Fruit fly (Drosophila melanogaster): Measurements from ENCODE around the gene slou.

Gene slou

dm6 chr3R:21598605-21599004 is 41.6 kb upstream of the slou start (continued):
- TF ChIP-seq pzg (GFP tag; optimal IDR thresholded peaks at IDR 0.05) (no peak), yki (optimal IDR thresholded peaks at IDR 0.05) (peak; percentile 4), Stat92E (GFP tag; optimal IDR thresholded peaks at IDR 0.05) (no peak), zfh1 (GFP tag; IDR thresholded peaks at IDR 0.05) (no peak)

dm6 chr3R:21597877-21598276 is 40.9 kb upstream of the slou start:
- TF ChIP-seq crol (GFP tag; IDR thresholded peaks at IDR 0.05) (0 out of 2 replicates have a peak, but pooled peaks have one; percentile 20), tna (GFP tag; IDR thresholded peaks at IDR 0.05; ENCODE audit: partially characterized antibody) (no peak), CG7556 (GFP tag; optimal IDR thresholded peaks at IDR 0.05) (peak; percentile 9), sr (GFP tag; IDR thresholded peaks at IDR 0.05) (no peak), Dip3 (GFP tag; optimal IDR thresholded peaks at IDR 0.05) (no peak), da (GFP tag; optimal IDR thresholded peaks at IDR 0.05) (no peak), ac (GFP tag; optimal IDR thresholded peaks at IDR 0.05) (no peak), CG17361 (GFP tag; IDR thresholded peaks at IDR 0.05) (peak; percentile 39; the same call in 1 of the 3 replicates), BEAF-32 (GFP tag; optimal IDR thresholded peaks at IDR 0.05) (no peak), prd (optimal IDR thresholded peaks at IDR 0.05) (no peak), prd (GFP tag; IDR thresholded peaks at IDR 0.05) (peak; percentile 44; the same call in 2 of the 3 replicates), CG14441 (GFP tag; IDR thresholded peaks at IDR 0.05) (peak; percentile 37; the same call in 1 of the 2 replicates), kni (GFP tag; optimal IDR thresholded peaks at IDR 0.05) (no peak), grau (tag; optimal IDR thresholded peaks at IDR 0.05) (peak; percentile 14), CG5953 (GFP tag; IDR thresholded peaks at IDR 0.05) (no peak), hkb (optimal IDR thresholded peaks at IDR 0.05) (no peak), hkb (GFP tag; IDR thresholded peaks at IDR 0.05) (0 out of 2 replicates have a peak, but pooled peaks have one; percentile 22), CG30403 (GFP tag; optimal IDR thresholded peaks at IDR 0.05) (peak; percentile 9), CG11696 (GFP tag; IDR thresholded peaks at IDR 0.05) (no peak), GATAe (GFP tag; conservative IDR thresholded peaks at IDR 0.05) (no peak), CG1603 (tag; optimal IDR thresholded peaks at IDR 0.05) (peak; percentile 53), phol (tag; optimal IDR thresholded peaks at IDR 0.05) (peak; percentile 48), ranshi (GFP tag; IDR thresholded peaks at IDR 0.05) (no peak), HLHmδ (GFP tag; optimal IDR thresholded peaks at IDR 0.05) (no peak), HmgD (GFP tag; optimal IDR thresholded peaks at IDR 0.05) (no peak), Max (GFP tag; optimal IDR thresholded peaks at IDR 0.05) (no peak), repo (GFP tag; optimal IDR thresholded peaks at IDR 0.05) (no peak), CG12391 (tag; optimal IDR thresholded peaks at IDR 0.05) (peak; percentile 31), Dip2 (GFP tag; IDR thresholded peaks at IDR 0.05) (no peak), ATbp (GFP tag; optimal IDR thresholded peaks at IDR 0.05) (peak; percentile 49), Dll (GFP tag; IDR thresholded peaks at IDR 0.05; ENCODE audit: partially characterized antibody) (no peak), Med (GFP tag) (peak; percentile 17), CG14014 (GFP tag; IDR thresholded peaks at IDR 0.05) (0 out of 2 replicates have a peak, but pooled peaks have one; percentile 17), CG10147 (GFP tag; optimal IDR thresholded peaks at IDR 0.05) (no peak), C15 (GFP tag; IDR thresholded peaks at IDR 0.05) (no peak), yki (optimal IDR thresholded peaks at IDR 0.05) (no peak), Optix (GFP tag; IDR thresholded peaks at IDR 0.05) (no peak), E2f1 (GFP tag; IDR thresholded peaks at IDR 0.05) (no peak), lab (GFP tag; optimal IDR thresholded peaks at IDR 0.05) (no peak), B-H1 (GFP tag; IDR thresholded peaks at IDR 0.05) (no peak; the same call in 2 of the 3 replicates), CG15479 (GFP tag; optimal IDR thresholded peaks at IDR 0.05) (no peak), CG8765 (GFP tag; IDR thresholded peaks at IDR 0.05) (no peak), CG31365 (tag; optimal IDR thresholded peaks at IDR 0.05) (no peak), corto (GFP tag; optimal IDR thresholded peaks at IDR 0.05) (no peak), chm (GFP tag; IDR thresholded peaks at IDR 0.05) (0 out of 2 replicates have a peak, but pooled peaks have one; percentile 40), CG7357 (GFP tag; IDR thresholded peaks at IDR 0.05) (no peak), Opbp (GFP tag; IDR thresholded peaks at IDR 0.05; ENCODE audit: partially characterized antibody) (no peak)

All from whole organism, embryonic.